Worm (Caenorhabditis elegans) whole organism, young adult: ENCODE data around the gene pycr-4.

Experiments used
- B0035.1 ChIP-seq: sonication (generic microtip); optimal IDR thresholded peaks from 2 replicates; lab custom pipeline; 2016; ENCODE audit warnings: missing genetic modification characterization, mild to moderate bottlenecking, missing compliant biosample characterization, missing genotype, missing genetic modification reagents
- B0261.1 ChIP-seq: sonication (generic microtip); optimal IDR thresholded peaks from 2 replicates; lab custom pipeline; 2016; ENCODE audit warnings: mild to moderate bottlenecking, missing genetic modification characterization, moderate library complexity, missing compliant biosample characterization
- B0336.3 ChIP-seq: fragments of 200-800 bp; sonication (Bioruptor generic); IDR thresholded peaks from 2 replicates; pipeline ENCODE4 v1.3.6; 2022; ENCODE audit warnings: missing genetic modification characterization, missing compliant biosample characterization
- F10E7.11 ChIP-seq: sonication (generic microtip); optimal IDR thresholded peaks from 2 replicates; lab custom pipeline; 2017; ENCODE audit warnings: mild to moderate bottlenecking, missing genetic modification characterization, moderate library complexity, missing compliant biosample characterization
- F22D6.2 ChIP-seq: sonication (generic microtip); optimal IDR thresholded peaks from 2 replicates; lab custom pipeline; 2016; ENCODE audit warnings: mild to moderate bottlenecking, missing genetic modification characterization, missing compliant biosample characterization
- F23B12.7 ChIP-seq: sonication (generic microtip); optimal IDR thresholded peaks from 2 replicates; lab custom pipeline; 2017; ENCODE audit warnings: missing genetic modification characterization, mild to moderate bottlenecking, missing compliant biosample characterization, antibody characterized with exemption, moderate library complexity; ENCODE audit not compliant: insufficient read depth
- F33H1.4 ChIP-seq: fragments of 200-800 bp; sonication (Bioruptor generic); IDR thresholded peaks from 2 replicates; pipeline ENCODE4 v1.3.6; 2022; ENCODE audit warnings: missing genetic modification reagents, missing genetic modification characterization, missing compliant biosample characterization
- F39B2.1 ChIP-seq: fragments of 200-800 bp; sonication (Bioruptor generic); IDR thresholded peaks from 2 replicates; pipeline ENCODE4 v1.3.6; 2022; ENCODE audit warnings: missing genetic modification reagents, missing genetic modification characterization, missing compliant biosample characterization
- F49E8.2 ChIP-seq: sonication (generic microtip); optimal IDR thresholded peaks from 3 replicates; lab custom pipeline; 2017; ENCODE audit warnings: missing genetic modification characterization, mild to moderate bottlenecking, missing compliant biosample characterization, antibody characterized with exemption, moderate library complexity; ENCODE audit not compliant: insufficient read depth
- K11D2.4 ChIP-seq: fragments of 200-800 bp; sonication (Bioruptor generic); IDR thresholded peaks from 2 replicates; pipeline ENCODE4 v1.3.6; 2022; ENCODE audit warnings: missing genetic modification reagents, missing genetic modification characterization, missing compliant biosample characterization
- T07F8.4 ChIP-seq: sonication (generic microtip); optimal IDR thresholded peaks from 2 replicates; lab custom pipeline; 2016; ENCODE audit warnings: mild to moderate bottlenecking, missing genetic modification characterization, moderate library complexity, missing compliant biosample characterization
- Y53F4B.3 ChIP-seq: fragments of 200-800 bp; sonication (Bioruptor generic); IDR thresholded peaks from 2 replicates; pipeline ENCODE4 v1.3.6; 2022; ENCODE audit warnings: missing genetic modification reagents, missing genetic modification characterization, missing compliant biosample characterization
- Y53G8AR.9 ChIP-seq: fragments of 200-800 bp; sonication (Bioruptor generic); conservative IDR thresholded peaks from 2 replicates; pipeline ENCODE4 v1.3.6; 2022; ENCODE audit warnings: missing genetic modification reagents, missing genetic modification characterization, missing compliant biosample characterization
- Y95B8A.8 ChIP-seq: fragments of 200-800 bp; sonication (Bioruptor generic); IDR thresholded peaks from 2 replicates; pipeline ENCODE4 v1.3.6; 2022; ENCODE audit warnings: missing genetic modification reagents, missing genetic modification characterization, missing compliant biosample characterization
- akir-1 ChIP-seq: fragments of 200-800 bp; sonication (Bioruptor generic); optimal IDR thresholded peaks from 2 replicates; lab custom pipeline; 2018; ENCODE audit warnings: mild to moderate bottlenecking, missing genetic modification characterization, moderate library complexity, missing compliant biosample characterization
- atf-7 ChIP-seq: sonication (generic microtip); optimal IDR thresholded peaks from 2 replicates; lab custom pipeline; 2017; ENCODE audit warnings: mild to moderate bottlenecking, missing genetic modification characterization, missing compliant biosample characterization
- bed-1 ChIP-seq: fragments of 200-800 bp; sonication (Bioruptor generic); IDR thresholded peaks from 2 replicates; pipeline ENCODE4 v1.3.6; 2022; ENCODE audit warnings: missing genetic modification reagents, missing genetic modification characterization, missing compliant biosample characterization
- ceh-100 ChIP-seq: fragments of 200-800 bp; sonication (Bioruptor generic); IDR thresholded peaks from 2 replicates; pipeline ENCODE4 v1.3.6; 2022; ENCODE audit warnings: missing genetic modification reagents, missing genetic modification characterization, missing compliant biosample characterization
- ceh-40 ChIP-seq: fragments of 200-800 bp; sonication (Bioruptor generic); IDR thresholded peaks from 2 replicates; pipeline ENCODE4 v1.3.6; 2022; ENCODE audit warnings: missing genetic modification characterization, missing compliant biosample characterization
- ceh-91 ChIP-seq: fragments of 200-800 bp; sonication (Bioruptor generic); IDR thresholded peaks from 2 replicates; pipeline ENCODE4 v1.3.6; 2022; ENCODE audit warnings: missing genetic modification reagents, missing genetic modification characterization, missing compliant biosample characterization
- chd-7 ChIP-seq: sonication (generic microtip); optimal IDR thresholded peaks from 2 replicates; lab custom pipeline; 2016; ENCODE audit warnings: mild to moderate bottlenecking, missing genetic modification characterization, moderate library complexity, missing compliant biosample characterization
- dox-1 ChIP-seq: fragments of 200-800 bp; sonication (Bioruptor generic); IDR thresholded peaks from 2 replicates; pipeline ENCODE4 v1.3.6; 2022; ENCODE audit warnings: missing genetic modification reagents, missing genetic modification characterization, missing compliant biosample characterization
- ekl-4 ChIP-seq: fragments of 200-800 bp; sonication (Bioruptor generic); IDR thresholded peaks from 2 replicates; pipeline ENCODE4 v1.3.6; 2022; ENCODE audit warnings: missing genetic modification reagents, missing genetic modification characterization, missing compliant biosample characterization
- ets-4 ChIP-seq: fragments of 200-800 bp; sonication (Bioruptor generic); optimal IDR thresholded peaks from 2 replicates; lab custom pipeline; 2018; ENCODE audit warnings: mild to moderate bottlenecking, missing genetic modification characterization, missing compliant biosample characterization
- gei-17 ChIP-seq: fragments of 200-800 bp; sonication (Bioruptor generic); optimal IDR thresholded peaks from 2 replicates; lab custom pipeline; 2018; ENCODE audit warnings: mild to moderate bottlenecking, missing genetic modification characterization, missing compliant biosample characterization
- hlh-26 ChIP-seq: fragments of 200-800 bp; sonication (Bioruptor generic); conservative IDR thresholded peaks from 2 replicates; pipeline ENCODE4 v1.3.6; 2022; ENCODE audit warnings: missing genetic modification reagents, missing genetic modification characterization, missing compliant biosample characterization
- hmg-1.2 ChIP-seq: fragments of 200-800 bp; sonication (Bioruptor generic); IDR thresholded peaks from 2 replicates; pipeline ENCODE4 v1.3.6; 2022; ENCODE audit warnings: missing genetic modification reagents, missing genetic modification characterization, missing compliant biosample characterization
- hmg-20 ChIP-seq: fragments of 200-800 bp; sonication (Bioruptor generic); IDR thresholded peaks from 2 replicates; pipeline ENCODE4 v1.3.6; 2022; ENCODE audit warnings: missing genetic modification reagents, missing genetic modification characterization, missing compliant biosample characterization
- madf-6 ChIP-seq: fragments of 200-800 bp; sonication (Bioruptor generic); IDR thresholded peaks from 2 replicates; pipeline ENCODE4 v1.3.6; 2022; ENCODE audit warnings: missing genetic modification reagents, missing genetic modification characterization, missing compliant biosample characterization
- mcd-1 ChIP-seq: fragments of 200-800 bp; sonication (Bioruptor generic); IDR thresholded peaks from 2 replicates; pipeline ENCODE4 v1.3.6; 2022; ENCODE audit warnings: missing genetic modification reagents, missing genetic modification characterization, missing compliant biosample characterization
- mel-28 ChIP-seq: sonication (generic microtip); optimal IDR thresholded peaks from 2 replicates; lab custom pipeline; 2016; ENCODE audit warnings: borderline replicate concordance, mild to moderate bottlenecking, missing genetic modification characterization, missing compliant biosample characterization
- nfya-2 ChIP-seq: fragments of 200-800 bp; sonication (Bioruptor generic); IDR thresholded peaks from 2 replicates; pipeline ENCODE4 v1.3.6; 2022; ENCODE audit warnings: missing genetic modification reagents, missing genetic modification characterization, missing compliant biosample characterization
- pbrm-1 ChIP-seq: fragments of 200-800 bp; sonication (Bioruptor generic); IDR thresholded peaks from 2 replicates; pipeline ENCODE4 v1.3.6; 2022; ENCODE audit warnings: missing genetic modification reagents, missing genetic modification characterization, missing compliant biosample characterization
- rcor-1 ChIP-seq: fragments of 200-800 bp; sonication (Bioruptor generic); IDR thresholded peaks from 2 replicates; pipeline ENCODE4 v1.3.6; 2022; ENCODE audit warnings: missing genetic modification reagents, missing genetic modification characterization, missing compliant biosample characterization
- sdz-38 ChIP-seq: sonication (generic microtip); optimal IDR thresholded peaks from 2 replicates; lab custom pipeline; 2016; ENCODE audit warnings: missing genotype, missing genetic modification characterization, missing compliant biosample characterization
- snpc-3.4 ChIP-seq: sonication (generic microtip); optimal IDR thresholded peaks from 2 replicates; lab custom pipeline; 2017; ENCODE audit warnings: missing genetic modification characterization, mild to moderate bottlenecking, missing compliant biosample characterization, antibody characterized with exemption, moderate library complexity, missing genotype, missing genetic modification reagents
- snpc-4 ChIP-seq, 5 experiments: fragments of 150-350 bp in 1 of 5; sonication (generic microtip) in 4 of 5; optimal IDR thresholded peaks; 2 replicates each; lab custom pipeline; 2014 to 2018; ENCODE audit warnings: missing genetic modification characterization in 5 of 5, missing biosample characterization in 3 of 5, antibody characterized with exemption in 2 of 5, mild to moderate bottlenecking in 2 of 5, missing compliant biosample characterization in 2 of 5, missing genotype in 2 of 5, moderate library complexity in 2 of 5, missing genetic modification reagents in 1 of 5
- somi-1 ChIP-seq: fragments of 200-800 bp; sonication (Bioruptor generic); optimal IDR thresholded peaks from 2 replicates; lab custom pipeline; 2018; ENCODE audit warnings: mild to moderate bottlenecking, missing genetic modification characterization, missing compliant biosample characterization
- sptf-2 ChIP-seq: fragments of 200-800 bp; sonication (Bioruptor generic); optimal IDR thresholded peaks from 2 replicates; lab custom pipeline; 2018; ENCODE audit warnings: mild to moderate bottlenecking, missing genetic modification characterization, missing compliant biosample characterization
- unc-130 ChIP-seq: sonication (generic microtip); optimal IDR thresholded peaks from 2 replicates; lab custom pipeline; 2016; ENCODE audit warnings: missing genetic modification reagents, missing genetic modification characterization, missing compliant biosample characterization
- ztf-26 ChIP-seq: sonication (generic microtip); optimal IDR thresholded peaks from 2 replicates; lab custom pipeline; 2017; ENCODE audit warnings: missing genetic modification characterization, missing compliant biosample characterization
- ztf-28 ChIP-seq: fragments of 200-800 bp; sonication (Bioruptor generic); IDR thresholded peaks from 2 replicates; pipeline ENCODE4 v1.3.6; 2022; ENCODE audit warnings: missing genetic modification reagents, missing genetic modification characterization, missing compliant biosample characterization
- ztf-6 ChIP-seq: fragments of 200-800 bp; sonication (Bioruptor generic); IDR thresholded peaks from 2 replicates; pipeline ENCODE4 v1.3.6; 2022; ENCODE audit warnings: missing genetic modification reagents, missing genetic modification characterization, missing compliant biosample characterization

Gene pycr-4

DNA sequence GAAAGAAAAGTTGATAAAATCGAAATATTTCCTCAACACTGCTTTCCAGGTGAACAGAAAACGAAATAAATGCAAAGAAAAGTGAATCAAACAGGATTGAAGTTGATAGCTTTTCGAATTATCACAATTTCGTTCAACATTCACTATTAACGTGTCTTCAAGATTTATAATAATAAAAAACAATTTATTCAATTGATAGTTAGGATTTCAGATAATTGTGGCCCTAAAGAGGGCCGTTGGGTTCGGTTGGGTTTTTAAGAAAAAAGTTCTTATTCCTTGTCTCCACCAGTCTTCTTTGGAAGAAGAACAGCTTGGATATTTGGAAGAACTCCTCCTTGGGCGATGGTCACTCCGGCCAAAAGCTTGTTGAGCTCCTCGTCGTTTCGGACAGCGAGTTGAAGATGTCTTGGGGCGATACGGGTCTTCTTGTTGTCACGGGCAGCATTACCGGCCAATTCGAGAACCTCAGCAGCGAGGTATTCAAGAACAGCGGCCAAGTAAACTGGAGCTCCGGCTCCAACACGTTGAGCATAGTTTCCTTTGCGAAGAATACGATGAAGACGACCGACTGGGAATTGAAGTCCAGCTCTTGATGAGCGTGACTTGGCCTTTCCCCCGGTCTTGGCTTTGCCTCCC, 8.6 kb upstream of the pycr-4 start (continued):
- peak; percentile 49 for TF ChIP-seq snpc-3.4

DNA sequence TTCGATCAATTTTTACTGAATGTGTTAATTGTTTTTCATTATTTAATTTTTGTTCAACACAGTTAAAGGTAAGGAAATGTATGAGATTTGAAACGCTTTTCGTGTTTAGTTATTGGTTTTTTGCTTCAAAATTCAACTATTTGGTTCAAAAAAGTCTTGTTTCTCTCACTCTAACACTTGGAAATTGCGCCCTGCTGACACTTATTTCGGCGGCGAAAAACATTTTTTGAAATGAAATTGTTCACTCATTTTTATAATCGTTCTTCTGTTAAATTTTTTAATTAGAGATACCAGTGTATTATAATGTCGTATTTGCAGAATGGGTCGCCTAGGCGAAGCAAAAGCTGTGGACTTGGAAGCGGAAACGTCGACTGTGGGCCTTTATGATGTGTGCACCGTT, 1.0 kb upstream of the pycr-4 start, which contains the start of gene rod-1:
TSS of gene rod-1 (plus strand) at position 319 of the 400 bp plus-strand sequence.
- TF ChIP-seq sptf-2 (no peak), hmg-1.2 (GFP tag; lab: Robert Waterston, UW) (0 out of 2 replicates have a peak, but pooled peaks have one; percentile 8), pbrm-1 (GFP tag; lab: Robert Waterston, UW) (peak; percentile 41; the same call in 1 of the 2 replicates)

DNA sequence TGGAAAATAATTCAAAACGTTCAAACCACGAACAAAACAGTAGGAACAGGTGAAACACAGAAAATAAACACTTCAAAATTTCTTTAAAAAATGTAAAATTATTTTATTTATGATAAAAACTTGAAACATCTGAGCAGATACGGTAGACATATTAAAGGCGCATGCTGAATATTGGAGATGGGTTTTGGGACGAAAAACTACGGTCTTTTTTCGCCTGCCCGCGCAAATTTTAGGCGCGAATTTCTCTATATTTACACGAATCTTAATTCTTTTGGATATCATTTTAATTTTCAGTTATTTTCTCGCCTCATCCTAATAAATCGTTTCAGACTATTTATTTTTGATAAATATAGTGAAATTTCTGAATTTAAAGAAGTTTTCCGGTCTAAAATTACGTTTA, 600 bp upstream of the pycr-4 start:
- peak; percentile 92 for TF ChIP-seq Y95B8A.8 (GFP tag; lab: Robert Waterston, UW)
- TF ChIP-seq rcor-1 (GFP tag; lab: Robert Waterston, UW): peak; percentile 80
- no peak for TF ChIP-seq hmg-20 (GFP tag; lab: Robert Waterston, UW)
- no peak for TF ChIP-seq gei-17
- peak; percentile 77 for TF ChIP-seq snpc-4 (GFP tag; optimal IDR thresholded peaks at IDR 0.05; lab: Kevin White, UChicago)
- peak in 3 of 4 experiments; percentile 40 to 61 (median 41) for TF ChIP-seq snpc-4 (tag; optimal IDR thresholded peaks at IDR 0.05; lab: Kevin White, UChicago)
- TF ChIP-seq ztf-26 (tag; lab: Kevin White, UChicago): no peak
- TF ChIP-seq nfya-2: no peak
- TF ChIP-seq ztf-6 (GFP tag; lab: Robert Waterston, UW): no peak
- TF ChIP-seq K11D2.4 (GFP tag; lab: Robert Waterston, UW): no peak
- no peak for TF ChIP-seq ceh-100 (GFP tag; lab: Robert Waterston, UW)
- peak; percentile 84 for TF ChIP-seq F49E8.2 (tag; lab: Kevin White, UChicago)
- TF ChIP-seq F22D6.2 (tag; lab: Kevin White, UChicago): no peak
- no peak for TF ChIP-seq B0261.1 (tag; lab: Kevin White, UChicago)
- TF ChIP-seq B0035.1 (tag; lab: Kevin White, UChicago): no peak
- no peak for TF ChIP-seq atf-7 (tag; lab: Kevin White, UChicago)
- no peak for TF ChIP-seq akir-1 (GFP tag; lab: Kevin White, UChicago)
- TF ChIP-seq ceh-91 (GFP tag; lab: Robert Waterston, UW): peak; percentile 92
- no peak for TF ChIP-seq hlh-26 (GFP tag; lab: Robert Waterston, UW)
- no peak for TF ChIP-seq F10E7.11 (tag; lab: Kevin White, UChicago)
- no peak for TF ChIP-seq ceh-40 (GFP tag; lab: Robert Waterston, UW)
- TF ChIP-seq hmg-1.2 (GFP tag; lab: Robert Waterston, UW): peak; percentile 54
- peak; percentile 88 for TF ChIP-seq dox-1 (GFP tag; lab: Robert Waterston, UW)
- peak; percentile 54; the same call in 1 of the 2 replicates for TF ChIP-seq mcd-1 (GFP tag; lab: Robert Waterston, UW)
- peak; percentile 94 for TF ChIP-seq snpc-3.4
- TF ChIP-seq ekl-4: peak; percentile 72
- TF ChIP-seq chd-7 (tag; lab: Kevin White, UChicago): no peak
- 0 out of 2 replicates have a peak, but pooled peaks have one; percentile 17 for TF ChIP-seq B0336.3 (GFP tag; lab: Robert Waterston, UW)
- TF ChIP-seq F33H1.4 (GFP tag; lab: Robert Waterston, UW): peak; percentile 98
- TF ChIP-seq T07F8.4 (tag; lab: Kevin White, UChicago): no peak
- TF ChIP-seq bed-1 (GFP tag; lab: Robert Waterston, UW): no peak
- peak; percentile 99 for TF ChIP-seq madf-6 (GFP tag; lab: Robert Waterston, UW)
- no peak for TF ChIP-seq mel-28 (tag; lab: Kevin White, UChicago)
- 0 out of 2 replicates have a peak, but pooled peaks have one; percentile 42 for TF ChIP-seq Y53G8AR.9 (GFP tag; lab: Robert Waterston, UW)
- peak; percentile 79 for TF ChIP-seq unc-130 (GFP tag; lab: Kevin White, UChicago)
- no peak for TF ChIP-seq somi-1 (GFP tag; lab: Kevin White, UChicago)
- TF ChIP-seq ztf-28: peak; percentile 67; the same call in 1 of the 2 replicates
- TF ChIP-seq Y53F4B.3 (GFP tag; lab: Robert Waterston, UW): no peak
- TF ChIP-seq pbrm-1 (GFP tag; lab: Robert Waterston, UW): peak; percentile 90
- TF ChIP-seq F39B2.1 (GFP tag; lab: Robert Waterston, UW): no peak
- no peak for TF ChIP-seq ets-4 (GFP tag; lab: Kevin White, UChicago)
- no peak for TF ChIP-seq sdz-38 (tag; lab: Kevin White, UChicago)
- no peak for TF ChIP-seq F23B12.7 (tag; lab: Kevin White, UChicago)
